Fruit fly (Drosophila melanogaster) whole organism: ENCODE measurements around the gene CG14506.

Experiments used
- CG8478 ChIP-seq: fragments of >200 bp; optimal IDR thresholded peaks from 2 replicates; lab custom pipeline; 2018; ENCODE audit warnings: inconsistent platforms
- Dll ChIP-seq: fragments of >200 bp; optimal IDR thresholded peaks from 2 replicates; lab custom pipeline; 2017
- psq ChIP-seq: fragments of >200 bp; optimal IDR thresholded peaks from 2 replicates; lab custom pipeline; 2017
- usp ChIP-seq: fragments of >200 bp; optimal IDR thresholded peaks from 2 replicates; lab custom pipeline; 2017; ENCODE audit warnings: missing biosample characterization, missing genetic modification characterization, mixed read lengths

DNA sequence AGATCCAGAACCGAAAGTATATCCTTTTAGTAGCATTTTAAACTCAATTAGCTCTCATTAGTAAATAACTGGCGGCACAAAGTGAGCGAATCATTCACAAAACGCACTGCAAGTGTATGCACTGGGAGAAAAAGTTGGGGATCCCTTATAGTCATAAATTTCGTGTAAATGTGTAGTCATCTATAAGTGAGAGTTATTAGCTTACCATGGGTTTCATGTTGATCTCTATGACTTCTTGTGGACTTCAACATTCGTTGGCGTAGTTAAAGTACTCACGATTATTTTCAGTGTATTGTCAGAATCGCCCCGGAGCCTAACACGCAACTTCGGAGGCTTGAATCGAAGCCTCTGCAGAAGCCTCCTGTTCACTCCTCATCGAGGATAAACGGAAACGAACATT, 20.0 kb downstream of the CG14506 start:
- TF ChIP-seq Dll (no peak), psq (lab: Kevin White, UChicago) (no peak), usp (GFP tag; lab: Kevin White, UChicago) (no peak), CG8478 (no peak)
